Fruit fly (Drosophila melanogaster) whole organism, embryonic: Measurements from ENCODE around the gene Rcd2.

ENCODE experiments used
- Abd-B ChIP-seq: fragments of 200-800 bp; sonication (Bioruptor generic); optimal IDR thresholded peaks from 2 replicates; lab custom pipeline; 2018; ENCODE audit warnings: missing biosample characterization, mild to moderate bottlenecking, missing genetic modification characterization, moderate library complexity
- Adf1 ChIP-seq: fragments of 200-800 bp; sonication (Bioruptor generic); IDR thresholded peaks from 2 replicates; pipeline ENCODE4 v1.3.6; 2022; ENCODE audit warnings: missing biosample characterization, missing genetic modification characterization
- Bteb2 ChIP-seq: fragments of 200-800 bp; sonication (Bioruptor generic); optimal IDR thresholded peaks from 2 replicates; lab custom pipeline; 2016; ENCODE audit warnings: missing biosample characterization, missing genetic modification characterization
- CG12219 ChIP-seq: fragments of 200-800 bp; sonication (Bioruptor generic); optimal IDR thresholded peaks from 3 replicates; lab custom pipeline; 2018; ENCODE audit warnings: missing biosample characterization, mild to moderate bottlenecking, missing genetic modification characterization
- CG13287 ChIP-seq: fragments of 200-800 bp; sonication (Bioruptor generic); IDR thresholded peaks from 2 replicates; pipeline ENCODE4 v1.3.6; 2022; ENCODE audit warnings: missing biosample characterization, missing genetic modification characterization; ENCODE audit not compliant: partially characterized antibody
- CG14860 ChIP-seq: fragments of 200-800 bp; sonication (Bioruptor generic); IDR thresholded peaks from 3 replicates; pipeline ENCODE4 v1.3.6; 2022; ENCODE audit warnings: missing biosample characterization, missing genetic modification characterization; ENCODE audit not compliant: partially characterized antibody
- CG15269 ChIP-seq: fragments of 200-800 bp; sonication (Bioruptor generic); optimal IDR thresholded peaks from 2 replicates; lab custom pipeline; 2018; ENCODE audit warnings: missing biosample characterization, mild to moderate bottlenecking, missing genetic modification characterization, moderate library complexity
- CG17328 ChIP-seq: fragments of 200-800 bp; sonication (Bioruptor generic); IDR thresholded peaks from 2 replicates; pipeline ENCODE4 v1.3.6; 2022; ENCODE audit warnings: missing biosample characterization, missing genetic modification characterization
- CG17359 ChIP-seq: fragments of 200-800 bp; sonication (Bioruptor generic); optimal IDR thresholded peaks from 3 replicates; lab custom pipeline; 2018; ENCODE audit warnings: missing biosample characterization, mild to moderate bottlenecking, missing genetic modification characterization, moderate library complexity
- CG17912 ChIP-seq: fragments of 200-800 bp; sonication (Bioruptor generic); optimal IDR thresholded peaks from 2 replicates; lab custom pipeline; 2018; ENCODE audit warnings: missing biosample characterization, mild to moderate bottlenecking, missing genetic modification characterization
- CG1832 ChIP-seq: fragments of 200-800 bp; sonication (Bioruptor generic); optimal IDR thresholded peaks from 2 replicates; lab custom pipeline; 2017; ENCODE audit warnings: missing biosample characterization, mild to moderate bottlenecking, missing genetic modification characterization, inconsistent platforms
- CG18619 ChIP-seq: fragments of 200-800 bp; sonication (Bioruptor generic); optimal IDR thresholded peaks from 3 replicates; lab custom pipeline; 2017; ENCODE audit warnings: missing biosample characterization, mild to moderate bottlenecking, missing genetic modification characterization
- CG2116 ChIP-seq: fragments of 200-800 bp; sonication (Bioruptor generic); optimal IDR thresholded peaks from 3 replicates; lab custom pipeline; 2018; ENCODE audit warnings: missing biosample characterization, mild to moderate bottlenecking, missing genetic modification characterization
- CG2712 ChIP-seq: fragments of 200-800 bp; optimal IDR thresholded peaks from 3 replicates; lab custom pipeline; 2019; ENCODE audit warnings: missing biosample characterization, mild to moderate bottlenecking, missing genetic modification characterization, moderate library complexity
- CG2889 ChIP-seq: fragments of 200-800 bp; sonication (Bioruptor generic); IDR thresholded peaks from 3 replicates; pipeline ENCODE4 v1.3.6; 2022; ENCODE audit warnings: missing biosample characterization, missing genetic modification characterization
- CG31441 ChIP-seq: fragments of 200-800 bp; sonication (Bioruptor generic); IDR thresholded peaks from 2 replicates; pipeline ENCODE4 v1.3.6; 2022; ENCODE audit warnings: missing biosample characterization, missing genetic modification characterization
- CG34224 ChIP-seq: fragments of 200-800 bp; sonication (Bioruptor generic); IDR thresholded peaks from 3 replicates; pipeline ENCODE4 v1.3.6; 2022; ENCODE audit warnings: missing biosample characterization, missing genetic modification characterization; ENCODE audit not compliant: partially characterized antibody
- CG4617 ChIP-seq: fragments of 200-800 bp; sonication (Bioruptor generic); optimal IDR thresholded peaks from 3 replicates; lab custom pipeline; 2016; ENCODE audit warnings: missing biosample characterization, missing genetic modification characterization, borderline replicate concordance
- CG5180 ChIP-seq: fragments of 200-800 bp; sonication (Bioruptor generic); optimal IDR thresholded peaks from 3 replicates; lab custom pipeline; 2017; ENCODE audit warnings: missing biosample characterization, missing genetic modification characterization, mild to moderate bottlenecking, moderate library complexity, missing genetic modification reagents
- CG9727 ChIP-seq: fragments of 200-800 bp; sonication (Bioruptor generic); optimal IDR thresholded peaks from 3 replicates; lab custom pipeline; 2017; ENCODE audit warnings: missing biosample characterization, mild to moderate bottlenecking, missing genetic modification characterization
- CHES-1-like ChIP-seq: fragments of 200-800 bp; sonication (Bioruptor generic); optimal IDR thresholded peaks from 2 replicates; lab custom pipeline; 2016; ENCODE audit warnings: missing biosample characterization, missing genetic modification characterization
- Chrac-16 ChIP-seq: fragments of 200-800 bp; sonication (Bioruptor generic); optimal IDR thresholded peaks from 3 replicates; lab custom pipeline; 2016; ENCODE audit warnings: missing biosample characterization, missing genetic modification characterization
- Dll ChIP-seq: fragments of 200-800 bp; sonication (Bioruptor generic); IDR thresholded peaks from 4 replicates; pipeline ENCODE4 v1.3.6; 2022; ENCODE audit warnings: missing biosample characterization, missing genetic modification characterization; ENCODE audit not compliant: partially characterized antibody
- E2f2 ChIP-seq: fragments of 200-800 bp; sonication (Bioruptor generic); IDR thresholded peaks from 2 replicates; pipeline ENCODE4 v1.3.6; 2022; ENCODE audit warnings: missing biosample characterization, missing genetic modification characterization
- GATAe ChIP-seq: fragments of 200-800 bp; sonication (Bioruptor generic); conservative IDR thresholded peaks from 2 replicates; pipeline ENCODE4 v1.3.6; 2022; ENCODE audit warnings: missing biosample characterization, missing genetic modification characterization
- Gug ChIP-seq: fragments of 200-800 bp; sonication (Bioruptor generic); IDR thresholded peaks from 4 replicates; pipeline ENCODE4 v1.3.6; 2022; ENCODE audit warnings: missing biosample characterization, missing genetic modification characterization
- H15 ChIP-seq: fragments of 200-800 bp; sonication (Bioruptor generic); IDR thresholded peaks from 3 replicates; pipeline ENCODE4 v1.3.6; 2022; ENCODE audit warnings: missing biosample characterization, missing genetic modification characterization
- HLH4C ChIP-seq: fragments of 200-800 bp; sonication (Bioruptor generic); IDR thresholded peaks from 3 replicates; pipeline ENCODE4 v1.3.6; 2022; ENCODE audit warnings: missing biosample characterization, missing genetic modification characterization; ENCODE audit not compliant: partially characterized antibody
- Hey ChIP-seq: fragments of 200-800 bp; sonication (Bioruptor generic); optimal IDR thresholded peaks from 3 replicates; lab custom pipeline; 2018; ENCODE audit warnings: missing biosample characterization, mild to moderate bottlenecking, missing genetic modification characterization
- HmgZ ChIP-seq: fragments of 200-800 bp; sonication (Bioruptor generic); optimal IDR thresholded peaks from 2 replicates; lab custom pipeline; 2018; ENCODE audit warnings: missing biosample characterization, mild to moderate bottlenecking, missing genetic modification characterization
- Hmr ChIP-seq: fragments of 200-800 bp; sonication (Bioruptor generic); optimal IDR thresholded peaks from 3 replicates; lab custom pipeline; 2017; ENCODE audit warnings: mild to moderate bottlenecking, missing biosample characterization, missing genetic modification reagents, missing genetic modification characterization
- Sry-δ ChIP-seq: fragments of 200-800 bp; sonication (Bioruptor generic); optimal IDR thresholded peaks from 2 replicates; lab custom pipeline; 2016; ENCODE audit warnings: missing biosample characterization, missing genetic modification characterization
- Ssrp ChIP-seq: fragments of 200-800 bp; sonication (Bioruptor generic); optimal IDR thresholded peaks from 2 replicates; lab custom pipeline; 2018; ENCODE audit warnings: missing biosample characterization, mild to moderate bottlenecking, missing genetic modification characterization, moderate library complexity
- Xrp1 ChIP-seq: fragments of 200-800 bp; sonication (Bioruptor generic); IDR thresholded peaks from 2 replicates; pipeline ENCODE4 v1.3.6; 2022; ENCODE audit warnings: missing biosample characterization, missing genetic modification characterization
- ato ChIP-seq: fragments of 200-800 bp; sonication (Bioruptor generic); IDR thresholded peaks from 2 replicates; pipeline ENCODE4 v1.3.6; 2022; ENCODE audit warnings: missing biosample characterization, missing genetic modification characterization; ENCODE audit not compliant: partially characterized antibody
- az2 ChIP-seq: fragments of 200-800 bp; sonication (Bioruptor generic); optimal IDR thresholded peaks from 3 replicates; lab custom pipeline; 2016; ENCODE audit warnings: missing biosample characterization, missing genetic modification characterization
- bbx ChIP-seq: fragments of 200-800 bp; sonication (Bioruptor generic); IDR thresholded peaks from 2 replicates; pipeline ENCODE4 v1.3.6; 2022; ENCODE audit warnings: missing biosample characterization, missing genetic modification characterization; ENCODE audit not compliant: partially characterized antibody
- cas ChIP-seq: fragments of 200-800 bp; sonication (Bioruptor generic); IDR thresholded peaks from 2 replicates; pipeline ENCODE4 v1.3.6; 2022; ENCODE audit warnings: missing biosample characterization, missing genetic modification characterization
- hb ChIP-seq: fragments of 200-800 bp; sonication (Bioruptor generic); IDR thresholded peaks from 3 replicates; pipeline ENCODE4 v1.3.6; 2022; ENCODE audit warnings: missing biosample characterization, missing genetic modification characterization; ENCODE audit not compliant: partially characterized antibody
- knrl ChIP-seq: fragments of 200-800 bp; sonication (Bioruptor generic); IDR thresholded peaks from 3 replicates; pipeline ENCODE4 v1.3.6; 2022; ENCODE audit warnings: missing biosample characterization, missing genetic modification characterization; ENCODE audit not compliant: partially characterized antibody
- lilli ChIP-seq: fragments of 200-800 bp; sonication (Bioruptor generic); optimal IDR thresholded peaks from 3 replicates; lab custom pipeline; 2016; ENCODE audit warnings: missing biosample characterization, missing genetic modification characterization
- nerfin-2 ChIP-seq: fragments of 200-800 bp; sonication (Bioruptor generic); IDR thresholded peaks from 2 replicates; pipeline ENCODE4 v1.3.6; 2022; ENCODE audit warnings: missing biosample characterization, missing genetic modification characterization; ENCODE audit not compliant: partially characterized antibody
- psq ChIP-seq: fragments of 200-800 bp; sonication (Bioruptor generic); optimal IDR thresholded peaks from 2 replicates; lab custom pipeline; 2017; ENCODE audit warnings: missing biosample characterization, missing genetic modification characterization
- sr ChIP-seq: fragments of 200-800 bp; sonication (Bioruptor generic); IDR thresholded peaks from 3 replicates; pipeline ENCODE4 v1.3.6; 2022; ENCODE audit warnings: missing biosample characterization, missing genetic modification characterization
- tna ChIP-seq: fragments of 200-800 bp; sonication (Bioruptor generic); IDR thresholded peaks from 2 replicates; pipeline ENCODE4 v1.3.6; 2022; ENCODE audit warnings: missing biosample characterization, missing genetic modification characterization; ENCODE audit not compliant: partially characterized antibody
- vnd ChIP-seq: fragments of 200-800 bp; sonication (Bioruptor generic); IDR thresholded peaks from 3 replicates; pipeline ENCODE4 v1.3.6; 2022; ENCODE audit warnings: missing biosample characterization, missing genetic modification characterization; ENCODE audit not compliant: partially characterized antibody
- vvl ChIP-seq: fragments of 200-800 bp; sonication (Bioruptor generic); IDR thresholded peaks from 2 replicates; pipeline ENCODE4 v1.3.6; 2022; ENCODE audit warnings: missing biosample characterization, missing genetic modification characterization

Rcd2 gene

DNA sequence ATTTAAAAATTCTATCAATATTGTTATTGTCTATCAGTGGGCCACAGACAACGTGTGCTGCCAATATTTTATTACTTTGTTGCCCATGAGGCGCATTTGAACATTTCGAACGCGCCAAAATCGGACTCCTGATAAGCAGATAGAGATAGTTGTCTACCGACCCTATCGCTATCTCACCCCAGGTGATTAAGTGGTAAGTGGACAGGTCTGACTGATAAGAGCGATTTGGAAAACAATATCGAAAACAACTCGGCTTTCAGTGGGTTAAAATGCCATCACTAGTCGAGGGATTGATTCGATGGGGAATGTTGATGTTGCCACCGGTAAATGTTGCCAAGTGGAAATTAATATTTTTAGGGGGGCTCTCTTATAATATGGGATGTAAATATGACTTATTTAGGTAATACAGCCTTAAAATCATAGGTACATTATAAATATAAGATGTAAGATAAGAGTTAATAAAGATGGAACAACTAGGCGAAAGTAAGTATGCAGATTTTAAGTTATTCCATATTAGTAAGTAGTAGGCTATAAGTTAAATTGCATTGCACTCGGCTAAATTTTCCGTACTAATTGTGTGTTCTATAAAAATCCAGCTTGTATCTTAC lies 48.6 kb downstream of the Rcd2 start, which contains the start of gene ND-39 (continued):
- TF ChIP-seq Hey (tag; lab: Kevin White, UChicago) (peak; percentile 7), Hmr (GFP tag; lab: Kevin White, UChicago) (peak; percentile 5), HmgZ (tag; lab: Kevin White, UChicago) (peak; percentile 24), GATAe (GFP tag; lab: Robert Waterston, UW) (peak; percentile 98), CG1832 (peak; percentile 23), CG2712 (tag; lab: Kevin White, UChicago) (no peak), Xrp1 (no peak), CG2116 (peak; percentile 93), E2f2 (peak; percentile 63), Dll (GFP tag; lab: Robert Waterston, UW) (0 out of 4 replicates have a peak, but pooled peaks have one; percentile 10), CHES-1-like (GFP tag; lab: Kevin White, UChicago) (no peak), bbx (peak; percentile 36; the same call in 1 of the 2 replicates), CG13287 (GFP tag; lab: Robert Waterston, UW) (peak; percentile 54), CG4617 (no peak), CG17359 (no peak), CG2889 (GFP tag; lab: Robert Waterston, UW) (no peak), knrl (GFP tag; lab: Robert Waterston, UW) (peak; percentile 10; the same call in 1 of the 3 replicates), Sry-δ (GFP tag; lab: Kevin White, UChicago) (peak; percentile 84)
- TF ChIP-seq, all 482 proteins: peak for 41

DNA sequence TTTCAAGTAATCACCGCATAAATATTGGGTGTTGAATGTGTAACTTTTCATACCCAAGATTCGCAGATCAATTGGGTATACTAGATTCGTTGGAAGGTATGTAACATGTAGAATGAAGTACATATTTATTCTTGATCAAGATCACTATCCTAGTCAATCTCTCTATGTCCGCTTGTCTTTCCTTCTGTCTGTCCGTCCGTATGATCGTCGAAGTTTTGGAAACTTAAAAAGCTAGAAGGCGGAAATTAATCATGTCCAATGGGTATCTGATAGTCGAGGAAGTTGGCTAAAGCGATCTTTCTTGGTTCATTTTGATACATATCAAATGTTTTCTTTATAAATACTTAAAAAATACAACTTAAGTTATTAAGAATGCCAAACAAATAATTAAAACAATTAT lies 52.6 kb downstream of the Rcd2 start:
- TF ChIP-seq psq (no peak), HLH4C (peak; percentile 69), CG13287 (GFP tag; lab: Robert Waterston, UW) (no peak), Adf1 (GFP tag; lab: Robert Waterston, UW) (no peak), CG17328 (GFP tag; lab: Robert Waterston, UW) (no peak), sr (GFP tag; lab: Robert Waterston, UW) (no peak), lilli (GFP tag; lab: Kevin White, UChicago) (no peak), nerfin-2 (GFP tag; lab: Robert Waterston, UW) (peak; percentile 59; the same call in 1 of the 2 replicates), Dll (GFP tag; lab: Robert Waterston, UW) (0 out of 4 replicates have a peak, but pooled peaks have one; percentile 27), CG31441 (no peak), Abd-B (GFP tag; lab: Kevin White, UChicago) (no peak), Gug (no peak), CG12219 (GFP tag; lab: Kevin White, UChicago) (no peak), Bteb2 (no peak), cas (no peak), CG18619 (GFP tag; lab: Kevin White, UChicago) (no peak), CG9727 (GFP tag; lab: Kevin White, UChicago) (no peak), vnd (GFP tag; lab: Robert Waterston, UW) (peak; percentile 61), H15 (GFP tag; lab: Robert Waterston, UW) (no peak), hb (0 out of 3 replicates have a peak, but pooled peaks have one; percentile 58), Ssrp (tag; lab: Kevin White, UChicago) (no peak), CG34224 (GFP tag; lab: Robert Waterston, UW) (no peak), CG14860 (GFP tag; lab: Robert Waterston, UW) (peak; percentile 60; the same call in 1 of the 3 replicates), vvl (GFP tag; lab: Robert Waterston, UW) (no peak), CG17912 (GFP tag; lab: Kevin White, UChicago) (no peak), CG15269 (tag; lab: Kevin White, UChicago) (no peak), az2 (GFP tag; lab: Kevin White, UChicago) (no peak), ato (GFP tag; lab: Robert Waterston, UW) (0 out of 2 replicates have a peak, but pooled peaks have one; percentile 9), CG1832 (no peak), CG5180 (GFP tag; lab: Kevin White, UChicago) (no peak), tna (GFP tag; lab: Robert Waterston, UW) (peak; percentile 33; the same call in 1 of the 2 replicates), Chrac-16 (GFP tag; lab: Kevin White, UChicago) (no peak)
